Worm (Caenorhabditis elegans) whole organism, midembryonic: Measurements from ENCODE around the gene F56H9.9.

Experiments
- flt-1 ChIP-seq: fragments of 200-800 bp; sonication (Bioruptor generic); IDR thresholded peaks from 2 replicates; pipeline ENCODE4 v1.3.6; 2022; ENCODE audit warnings: missing genetic modification characterization, missing compliant biosample characterization
- tab-1 ChIP-seq: fragments of 200-800 bp; sonication (Bioruptor generic); IDR thresholded peaks from 2 replicates; pipeline ENCODE4 v1.3.6; 2022; ENCODE audit warnings: missing genetic modification characterization, missing compliant biosample characterization
- ztf-29 ChIP-seq: fragments of 200-800 bp; sonication (Bioruptor generic); IDR thresholded peaks from 2 replicates; pipeline ENCODE4 v1.3.6; 2022; ENCODE audit warnings: missing genetic modification reagents, missing genetic modification characterization, missing compliant biosample characterization

- TF ChIP-seq ztf-29 (GFP tag; lab: Robert Waterston, UW) = no peak
- TF ChIP-seq tab-1 (GFP tag; lab: Robert Waterston, UW) = no peak
- no peak for TF ChIP-seq flt-1 (GFP tag; lab: Robert Waterston, UW)
Observed at ce11 chrV:12576495-12576947, 47.8 kb downstream of the F56H9.9 start, which contains the start of gene grl-23.
